Worm (Caenorhabditis elegans) whole organism, L4 larva: ENCODE data around the gene atg-18.

Experiments used
- D1046.2 ChIP-seq: fragments of 200-800 bp; sonication (Bioruptor generic); IDR thresholded peaks from 2 replicates; pipeline ENCODE4 v1.3.6; 2022; ENCODE audit warnings: missing genetic modification characterization, missing compliant biosample characterization
- F26F4.8 ChIP-seq: fragments of 200-800 bp; sonication (Bioruptor generic); conservative IDR thresholded peaks from 2 replicates; pipeline ENCODE4 v1.3.6; 2022; ENCODE audit warnings: missing genetic modification characterization, missing compliant biosample characterization
- R02D3.7 ChIP-seq: fragments of 150-350 bp; sonication (generic microtip); optimal IDR thresholded peaks from 3 replicates; lab custom pipeline; 2014; ENCODE audit warnings: missing biosample characterization, missing genetic modification characterization
- T26A8.4 ChIP-seq: fragments of 200-800 bp; sonication (Bioruptor generic); IDR thresholded peaks from 2 replicates; pipeline ENCODE4 v1.3.6; 2022; ENCODE audit warnings: missing genetic modification characterization, missing compliant biosample characterization
- aha-1 ChIP-seq: fragments of 150-350 bp; peaks from one replicate; lab custom pipeline; 2014; ENCODE audit warnings: missing biosample characterization, missing genetic modification characterization
- ceh-20 ChIP-seq: fragments of 200-800 bp; sonication (Bioruptor generic); IDR thresholded peaks from 2 replicates; pipeline ENCODE4 v1.3.6; 2022; ENCODE audit warnings: missing genetic modification reagents, missing genetic modification characterization, missing compliant biosample characterization
- daf-12 ChIP-seq: fragments of 150-350 bp; optimal IDR thresholded peaks from 2 replicates; lab custom pipeline; 2014; ENCODE audit warnings: missing biosample characterization, missing genetic modification reagents, missing genetic modification characterization
- daf-16 ChIP-seq, 3 experiments: sonication (generic microtip); optimal IDR thresholded peaks; 2 replicates each; lab custom pipeline; 2016 to 2017; ENCODE audit warnings: missing genetic modification characterization in 3 of 3, missing genetic modification reagents in 3 of 3, mild to moderate bottlenecking in 2 of 3, missing compliant biosample characterization in 2 of 3, missing biosample characterization in 1 of 3, moderate library complexity in 1 of 3
- dmd-6 ChIP-seq: fragments of 200-800 bp; sonication (Bioruptor generic); IDR thresholded peaks from 2 replicates; pipeline ENCODE4 v1.3.6; 2022; ENCODE audit warnings: missing genetic modification reagents, missing genetic modification characterization, missing compliant biosample characterization
- dmd-9 ChIP-seq: fragments of 200-800 bp; sonication (Bioruptor generic); IDR thresholded peaks from 2 replicates; pipeline ENCODE4 v1.3.6; 2022; ENCODE audit warnings: missing genetic modification reagents, missing genetic modification characterization, missing compliant biosample characterization
- dve-1 ChIP-seq: sonication (generic microtip); optimal IDR thresholded peaks from 2 replicates; lab custom pipeline; 2017; ENCODE audit warnings: antibody characterized with exemption, mild to moderate bottlenecking, missing genetic modification characterization, missing compliant biosample characterization; ENCODE audit not compliant: insufficient read depth
- egl-27 ChIP-seq: sonication (generic microtip); optimal IDR thresholded peaks from 3 replicates; lab custom pipeline; 2017; ENCODE audit warnings: missing biosample characterization, missing genetic modification reagents, missing genetic modification characterization
- fos-1 ChIP-seq: fragments of 150-350 bp; optimal IDR thresholded peaks from 2 replicates; lab custom pipeline; 2014; ENCODE audit warnings: missing biosample characterization, missing genetic modification characterization
- hif-1 ChIP-seq, 2 experiments: sonication (generic microtip); optimal IDR thresholded peaks; 2 replicates each; lab custom pipeline; 2016 to 2017; ENCODE audit warnings: missing compliant biosample characterization in 2 of 2, missing genetic modification characterization in 2 of 2, missing genetic modification reagents in 2 of 2, missing genotype in 2 of 2, mild to moderate bottlenecking in 1 of 2
- hlh-11 ChIP-seq: fragments of 200-800 bp; sonication (Bioruptor generic); optimal IDR thresholded peaks from 2 replicates; lab custom pipeline; 2018; ENCODE audit warnings: mild to moderate bottlenecking, missing genetic modification characterization, missing compliant biosample characterization
- hlh-30 ChIP-seq: sonication (generic microtip); optimal IDR thresholded peaks from 2 replicates; lab custom pipeline; 2017; ENCODE audit warnings: antibody characterized with exemption, mild to moderate bottlenecking, missing genetic modification characterization, missing compliant biosample characterization; ENCODE audit not compliant: insufficient read depth
- hmg-1.1 ChIP-seq: fragments of 200-800 bp; sonication (Bioruptor generic); IDR thresholded peaks from 2 replicates; pipeline ENCODE4 v1.3.6; 2022; ENCODE audit warnings: missing genetic modification reagents, missing genetic modification characterization, missing compliant biosample characterization
- lim-7 ChIP-seq: fragments of 200-800 bp; sonication (Bioruptor generic); IDR thresholded peaks from 2 replicates; pipeline ENCODE4 v1.3.6; 2022; ENCODE audit warnings: missing genetic modification characterization, missing compliant biosample characterization
- lin-1 ChIP-seq: fragments of 200-800 bp; sonication (Bioruptor generic); IDR thresholded peaks from 2 replicates; pipeline ENCODE4 v1.3.6; 2022; ENCODE audit warnings: missing genetic modification reagents, missing genetic modification characterization, missing compliant biosample characterization
- lsy-2 ChIP-seq, 2 experiments: fragments of 150-350 bp in 1 of 2; sonication (generic microtip) in 1 of 2; optimal IDR thresholded peaks; 2 replicates each; lab custom pipeline; 2014 to 2017; ENCODE audit warnings: missing biosample characterization in 2 of 2, missing genetic modification characterization in 2 of 2
- madf-9 ChIP-seq: fragments of 200-800 bp; sonication (Bioruptor generic); conservative IDR thresholded peaks from 2 replicates; pipeline ENCODE4 v1.3.6; 2022; ENCODE audit warnings: missing genetic modification reagents, missing genetic modification characterization, missing compliant biosample characterization
- mdl-1 ChIP-seq, 2 experiments: fragments of 150-350 bp in 1 of 2; sonication (generic microtip) in 1 of 2; optimal IDR thresholded peaks; 2 replicates each; lab custom pipeline; 2014 to 2017; ENCODE audit warnings: missing biosample characterization in 2 of 2, missing genetic modification characterization in 2 of 2
- mep-1 ChIP-seq: fragments of 150-350 bp; sonication (generic microtip); optimal IDR thresholded peaks from 3 replicates; lab custom pipeline; 2014; ENCODE audit warnings: missing biosample characterization, missing genetic modification characterization
- mes-2 ChIP-seq: sonication (generic microtip); optimal IDR thresholded peaks from 2 replicates; lab custom pipeline; 2016; ENCODE audit warnings: missing genotype, mild to moderate bottlenecking, missing genetic modification characterization, missing compliant biosample characterization; ENCODE audit not compliant: poor library complexity, severe bottlenecking
- mxl-3 ChIP-seq: fragments of 200-800 bp; sonication (Bioruptor generic); optimal IDR thresholded peaks from 2 replicates; lab custom pipeline; 2018; ENCODE audit warnings: mild to moderate bottlenecking, missing genetic modification characterization, missing compliant biosample characterization
- nhr-102 ChIP-seq: sonication (generic microtip); optimal IDR thresholded peaks from 2 replicates; lab custom pipeline; 2016; ENCODE audit warnings: mild to moderate bottlenecking, missing genetic modification characterization, moderate library complexity, missing compliant biosample characterization
- nhr-11 ChIP-seq: fragments of 150-350 bp; optimal IDR thresholded peaks from 2 replicates; lab custom pipeline; 2014; ENCODE audit warnings: missing biosample characterization, missing genetic modification characterization
- nhr-237 ChIP-seq: sonication (generic microtip); optimal IDR thresholded peaks from 2 replicates; lab custom pipeline; 2017; ENCODE audit warnings: missing biosample characterization, missing genetic modification characterization
- nhr-25 ChIP-seq: sonication (generic microtip); optimal IDR thresholded peaks from 2 replicates; lab custom pipeline; 2017; ENCODE audit warnings: missing genetic modification characterization, mild to moderate bottlenecking, missing compliant biosample characterization, antibody characterized with exemption, moderate library complexity, borderline replicate concordance; ENCODE audit not compliant: insufficient read depth
- nhr-28 ChIP-seq: fragments of 150-350 bp; optimal IDR thresholded peaks from 2 replicates; lab custom pipeline; 2014; ENCODE audit warnings: missing biosample characterization, missing genetic modification characterization
- nhr-41 ChIP-seq: fragments of 200-800 bp; sonication (Bioruptor generic); IDR thresholded peaks from 2 replicates; pipeline ENCODE4 v1.3.6; 2022; ENCODE audit warnings: missing genetic modification reagents, missing genetic modification characterization, missing compliant biosample characterization
- nhr-48 ChIP-seq: sonication (generic microtip); optimal IDR thresholded peaks from 2 replicates; lab custom pipeline; 2016; ENCODE audit warnings: mild to moderate bottlenecking, missing genetic modification characterization, missing compliant biosample characterization
- nhr-77 ChIP-seq: fragments of 150-350 bp; optimal IDR thresholded peaks from 2 replicates; lab custom pipeline; 2014; ENCODE audit warnings: missing biosample characterization, missing genetic modification characterization
- php-3 ChIP-seq: fragments of 200-800 bp; sonication (Bioruptor generic); IDR thresholded peaks from 2 replicates; pipeline ENCODE4 v1.3.6; 2022; ENCODE audit warnings: missing genetic modification reagents, missing genetic modification characterization, missing compliant biosample characterization
- pqm-1 ChIP-seq: sonication (generic microtip); optimal IDR thresholded peaks from 2 replicates; lab custom pipeline; 2017; ENCODE audit warnings: missing biosample characterization, missing genetic modification characterization
- set-16 ChIP-seq: fragments of 200-800 bp; sonication (Bioruptor generic); IDR thresholded peaks from 2 replicates; pipeline ENCODE4 v1.3.6; 2022; ENCODE audit warnings: missing genetic modification reagents, missing genetic modification characterization, missing compliant biosample characterization
- skn-1 ChIP-seq: fragments of 150-350 bp; optimal IDR thresholded peaks from 2 replicates; lab custom pipeline; 2014; ENCODE audit warnings: missing biosample characterization, missing genetic modification characterization
- snpc-4 ChIP-seq: fragments of 150-350 bp; optimal IDR thresholded peaks from 2 replicates; lab custom pipeline; 2014; ENCODE audit warnings: missing biosample characterization, missing genetic modification characterization
- spr-1 ChIP-seq: sonication (generic microtip); optimal IDR thresholded peaks from 2 replicates; lab custom pipeline; 2016; ENCODE audit warnings: mild to moderate bottlenecking, missing genetic modification characterization, missing compliant biosample characterization
- tra-1 ChIP-seq: fragments of 200-800 bp; sonication (Bioruptor generic); IDR thresholded peaks from 2 replicates; pipeline ENCODE4 v1.3.6; 2022; ENCODE audit warnings: missing genetic modification reagents, missing genetic modification characterization, missing compliant biosample characterization
- unc-62 ChIP-seq, 3 experiments: fragments of 150-350 bp in 1 of 3; sonication (generic microtip); optimal IDR thresholded peaks in 2 of 3; peaks in 1 of 3; 1 replicate in 1 of 3; 2 replicates in 2 of 3; lab custom pipeline; 2014 to 2017; ENCODE audit warnings: missing biosample characterization in 3 of 3, missing genetic modification characterization in 3 of 3, missing genetic modification reagents in 3 of 3, missing genotype in 1 of 3
- zip-2 ChIP-seq: fragments of 150-350 bp; optimal IDR thresholded peaks from 2 replicates; lab custom pipeline; 2014; ENCODE audit warnings: missing biosample characterization, missing genetic modification characterization

The atg-18 gene

DNA sequence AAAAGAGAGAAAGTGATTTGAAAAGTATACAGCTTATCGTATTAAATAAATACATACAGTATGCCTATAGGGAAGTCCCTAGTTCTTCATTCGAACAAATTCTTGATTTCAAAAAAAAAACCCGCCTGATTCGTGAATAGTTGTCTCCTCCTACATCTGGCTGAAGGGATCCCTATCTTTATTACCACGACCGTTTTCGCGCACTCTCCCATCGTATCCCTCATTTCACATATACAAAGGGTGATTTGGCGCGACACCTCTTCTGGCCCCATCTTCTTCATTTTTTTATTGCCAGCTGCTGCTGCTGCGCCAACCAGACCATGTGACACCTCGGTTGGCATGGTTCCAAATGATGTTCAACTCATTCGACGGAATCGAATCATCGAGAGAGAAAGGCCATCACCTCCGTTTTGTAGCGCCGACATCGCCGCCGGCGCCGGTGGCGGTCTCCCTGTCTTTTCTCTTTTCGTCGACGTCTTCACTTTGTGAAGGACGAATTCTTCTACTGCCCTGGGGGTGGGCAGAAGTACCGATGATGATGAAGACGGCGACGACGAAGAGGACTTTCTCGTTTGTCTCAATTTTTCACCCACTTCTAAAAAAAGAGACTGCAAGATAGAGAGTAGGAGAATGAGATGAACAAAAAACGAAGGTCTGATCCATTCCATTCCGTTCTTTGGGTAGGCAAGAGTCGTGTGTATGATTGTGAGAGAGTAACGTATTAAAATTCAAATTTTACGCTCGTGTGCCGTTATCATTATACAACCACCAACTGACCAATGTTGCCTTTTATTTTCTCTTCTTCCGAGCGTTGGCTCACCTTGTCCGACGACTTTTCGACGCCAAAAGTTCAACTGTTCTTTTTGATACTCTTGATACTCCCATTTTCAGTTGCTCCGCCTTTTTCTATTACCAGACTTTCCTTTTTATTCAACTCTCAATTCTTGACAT lies 31.2 kb upstream of the atg-18 start (continued):
- no peak for TF ChIP-seq nhr-48
- no peak for TF ChIP-seq dmd-9 (GFP tag; lab: Robert Waterston, UW)
- no peak for TF ChIP-seq skn-1 (tag; lab: Kevin White, UChicago)

- TF ChIP-seq tra-1 (GFP tag; lab: Robert Waterston, UW) (peak; percentile 76), D1046.2 (peak; percentile 12; the same call in 1 of the 2 replicates), nhr-41 (GFP tag; lab: Robert Waterston, UW) (peak; percentile 69), zip-2 (no peak), nhr-48 (peak; percentile 69), daf-16 (GFP tag; optimal IDR thresholded peaks at IDR 0.05; lab: Kevin White, UChicago) (peak in 1 of 2 experiments; percentile 24), daf-16 (tag; optimal IDR thresholded peaks at IDR 0.05; lab: Kevin White, UChicago) (peak; percentile 92), snpc-4 (no peak), hmg-1.1 (GFP tag; lab: Robert Waterston, UW) (peak; percentile 32; the same call in 1 of the 2 replicates), F26F4.8 (no peak), daf-12 (tag; lab: Kevin White, UChicago) (no peak), unc-62 (GFP tag; optimal IDR thresholded peaks at IDR 0.05 in 1 of 2; lab: Kevin White, UChicago) (peak; percentile 32 to 35), unc-62 (tag; optimal IDR thresholded peaks at IDR 0.05; lab: Kevin White, UChicago) (no peak), egl-27 (tag; lab: Kevin White, UChicago) (no peak), nhr-77 (tag; lab: Kevin White, UChicago) (peak; percentile 37), ceh-20 (GFP tag; lab: Robert Waterston, UW) (peak; percentile 47; the same call in 1 of the 2 replicates), nhr-25 (tag; lab: Kevin White, UChicago) (peak; percentile 36), php-3 (peak; percentile 95), dmd-6 (GFP tag; lab: Robert Waterston, UW) (peak; percentile 89), mes-2 (tag; lab: Kevin White, UChicago) (peak; percentile 51), lsy-2 (tag; optimal IDR thresholded peaks at IDR 0.05; lab: Kevin White, UChicago) (no peak), nhr-102 (tag; lab: Kevin White, UChicago) (peak; percentile 54), nhr-11 (no peak), nhr-28 (tag; lab: Kevin White, UChicago) (peak; percentile 32), lin-1 (GFP tag; lab: Robert Waterston, UW) (peak; percentile 80; the same call in 1 of the 2 replicates), mxl-3 (peak; percentile 13), pqm-1 (peak; percentile 85), hlh-30 (tag; lab: Kevin White, UChicago) (peak; percentile 84), T26A8.4 (GFP tag; lab: Robert Waterston, UW) (0 out of 2 replicates have a peak, but pooled peaks have one; percentile 27), hlh-11 (tag; lab: Kevin White, UChicago) (peak; percentile 86), dve-1 (tag; lab: Kevin White, UChicago) (peak; percentile 82), mep-1 (tag; lab: Kevin White, UChicago) (peak; percentile 47), set-16 (GFP tag; lab: Robert Waterston, UW) (peak; percentile 21; the same call in 1 of the 2 replicates)
Observed at ce11 chrV:8661241-8661954, 30.3 kb upstream of the atg-18 start.

DNA sequence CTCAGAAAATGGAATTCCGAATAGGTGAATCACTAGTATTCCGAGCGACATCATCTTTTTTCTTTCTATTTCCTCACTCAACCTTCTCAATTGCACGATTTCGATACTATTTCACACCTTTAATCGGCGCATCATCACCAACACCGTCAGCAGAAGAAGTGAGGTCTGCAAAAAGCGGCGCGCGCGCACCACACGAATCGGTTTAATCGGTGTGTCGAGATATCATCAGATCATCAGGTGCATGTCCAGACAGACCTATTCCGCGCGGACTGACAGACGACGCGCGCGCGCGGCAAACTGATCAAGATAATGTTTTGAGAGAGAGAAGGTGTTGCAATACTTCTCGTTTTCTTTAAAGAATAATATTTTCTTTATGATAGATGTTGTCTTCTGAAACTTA lies 29.3 kb upstream of the atg-18 start:
- TF ChIP-seq nhr-237 (no peak), hlh-30 (tag; lab: Kevin White, UChicago) (peak; percentile 62), hlh-11 (tag; lab: Kevin White, UChicago) (peak; percentile 54), fos-1 (no peak), lim-7 (GFP tag; lab: Robert Waterston, UW) (no peak), mdl-1 (tag; optimal IDR thresholded peaks at IDR 0.05; lab: Kevin White, UChicago) (peak in 1 of 2 experiments; percentile 7), mes-2 (tag; lab: Kevin White, UChicago) (peak; percentile 19), set-16 (GFP tag; lab: Robert Waterston, UW) (0 out of 2 replicates have a peak, but pooled peaks have one; percentile 18), hif-1 (tag; optimal IDR thresholded peaks at IDR 0.05; lab: Kevin White, UChicago) (no peak), madf-9 (GFP tag; lab: Robert Waterston, UW) (peak; percentile 48; the same call in 1 of the 2 replicates), nhr-28 (tag; lab: Kevin White, UChicago) (peak; percentile 8), spr-1 (tag; lab: Kevin White, UChicago) (no peak), daf-12 (tag; lab: Kevin White, UChicago) (no peak), mxl-3 (peak; percentile 77), aha-1 (tag; lab: Kevin White, UChicago) (peak; percentile 6), R02D3.7 (tag; lab: Kevin White, UChicago) (no peak)
- TF ChIP-seq, all 104 proteins: peak for 9
